Fruit fly (Drosophila melanogaster): ENCODE measurements around the gene CG14340.

Gene CG14340

DNA sequence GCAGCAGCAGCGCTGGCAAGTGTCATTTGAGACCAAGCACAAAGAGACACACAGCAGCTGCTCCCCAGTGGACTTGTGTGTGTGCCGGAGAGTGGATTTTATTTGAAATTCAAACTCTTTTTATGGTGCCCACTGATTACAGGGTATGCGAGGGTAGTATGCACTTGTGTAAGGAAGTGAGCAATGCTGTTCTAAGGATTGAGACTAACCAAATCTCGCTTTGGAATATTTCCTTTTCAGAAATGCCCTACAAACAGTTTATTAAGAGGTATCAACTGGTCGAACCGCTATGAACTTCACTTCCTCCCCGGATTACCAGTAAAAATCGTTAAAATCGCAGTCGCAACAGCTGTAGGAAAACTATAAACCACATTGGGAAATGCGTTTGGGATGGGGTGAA is 37.0 kb upstream of the CG14340 start (continued):
- TF ChIP-seq salr (GFP tag; optimal IDR thresholded peaks at IDR 0.05) = no peak
- TF ChIP-seq Ets21C (GFP tag; optimal IDR thresholded peaks at IDR 0.05) = no peak
- peak; percentile 48 for TF ChIP-seq Ets96B (tag; optimal IDR thresholded peaks at IDR 0.05)
- no peak for TF ChIP-seq Hr4 (GFP tag; optimal IDR thresholded peaks at IDR 0.05)
- TF ChIP-seq Met (GFP tag; optimal IDR thresholded peaks at IDR 0.05) = no peak
- no peak for TF ChIP-seq CG8632 (GFP tag; optimal IDR thresholded peaks at IDR 0.05)
- TF ChIP-seq Lpt (GFP tag; optimal IDR thresholded peaks at IDR 0.05) = peak; percentile 71
- TF ChIP-seq Eip78C (GFP tag) = peak; percentile 87

DNA sequence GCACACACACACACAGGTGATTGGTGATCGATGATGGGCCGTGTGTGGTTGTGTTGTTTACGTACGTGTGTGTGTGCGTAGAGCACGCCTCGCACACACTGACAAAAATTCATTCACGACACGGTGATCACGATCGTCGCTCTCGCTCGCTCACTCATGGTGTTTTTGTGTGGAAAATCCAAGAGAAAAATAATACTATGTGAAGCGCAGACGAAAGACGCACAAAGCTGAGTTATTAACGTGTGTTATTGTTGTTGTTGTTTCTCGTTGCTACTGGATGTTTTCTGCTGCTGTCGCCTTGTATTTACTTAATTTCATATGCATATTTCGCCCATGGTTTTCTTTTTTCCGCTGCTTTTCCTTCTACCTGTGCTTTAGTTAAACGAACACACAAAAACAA is 35.7 kb upstream of the CG14340 start:
- TF ChIP-seq svp (GFP tag) = peak; percentile 59
- TF ChIP-seq fkh (GFP tag; optimal IDR thresholded peaks at IDR 0.05) = peak; percentile 93
- TF ChIP-seq CG6163 (GFP tag; IDR thresholded peaks at IDR 0.05) = peak; percentile 53; the same call in 1 of the 3 replicates
- TF ChIP-seq Sox14 (GFP tag; optimal IDR thresholded peaks at IDR 0.05) = peak; percentile 38
- TF ChIP-seq achi (GFP tag; optimal IDR thresholded peaks at IDR 0.05) = no peak
- no peak for TF ChIP-seq salr (GFP tag; optimal IDR thresholded peaks at IDR 0.05)

DNA sequence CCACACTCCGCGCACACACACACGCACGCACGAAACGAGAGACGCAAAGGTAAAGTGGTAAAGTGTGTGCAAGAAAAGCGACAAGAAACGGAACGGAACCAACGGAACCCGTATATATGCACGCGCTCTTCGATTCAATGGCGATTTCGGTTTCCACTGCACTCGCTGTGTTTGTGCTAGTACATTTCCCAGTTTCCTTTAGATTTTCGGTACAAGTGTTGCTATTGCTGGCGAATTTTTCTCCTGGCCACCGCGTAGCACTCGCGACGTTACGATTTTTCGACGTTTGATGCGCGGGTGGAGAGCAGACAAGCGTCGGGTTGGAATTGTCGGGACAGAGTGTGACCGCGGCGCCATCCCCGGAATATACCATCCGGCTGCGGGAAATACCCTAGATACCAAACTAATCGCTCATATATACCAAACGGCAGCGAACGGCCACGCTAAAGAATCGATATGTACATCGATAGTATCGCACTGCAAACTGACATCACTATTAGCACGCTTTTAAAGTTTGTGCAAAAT is 35.2 kb upstream of the CG14340 start, which contains the start of the genes S and ast:
Gene S (minus strand): TSS at position 347 of the 525 bp plus-strand sequence.
Gene ast (plus strand): TSS at position 480 of the 525 bp plus-strand sequence.
- TF ChIP-seq lz (GFP tag; optimal IDR thresholded peaks at IDR 0.05) = peak; percentile 25
- TF ChIP-seq CG3919 (GFP tag; optimal IDR thresholded peaks at IDR 0.05) = peak; percentile 29
- TF ChIP-seq dsx (GFP tag; optimal IDR thresholded peaks at IDR 0.05; ENCODE audit: poor library complexity, severe bottlenecking) = peak; percentile 24
- peak; percentile 34; the same call in 1 of the 2 replicates for TF ChIP-seq CG15336 (GFP tag; IDR thresholded peaks at IDR 0.05)
- peak; percentile 22 for TF ChIP-seq net (GFP tag; optimal IDR thresholded peaks at IDR 0.05)
- peak; percentile 8; the same call in 1 of the 3 replicates for TF ChIP-seq CG6163 (GFP tag; IDR thresholded peaks at IDR 0.05)
- peak; percentile 49 for TF ChIP-seq CG6854 (GFP tag; optimal IDR thresholded peaks at IDR 0.05)
- TF ChIP-seq salr (GFP tag; optimal IDR thresholded peaks at IDR 0.05) = no peak
- TF ChIP-seq CG16779 (tag; optimal IDR thresholded peaks at IDR 0.05) = peak; percentile 8
- TF ChIP-seq cyc (GFP tag; optimal IDR thresholded peaks at IDR 0.05) = peak; percentile 13
- TF ChIP-seq esn (GFP tag; optimal IDR thresholded peaks at IDR 0.05) = peak; percentile 36
- TF ChIP-seq fd85E (GFP tag; optimal IDR thresholded peaks at IDR 0.05) = peak; percentile 10
- TF ChIP-seq topi (GFP tag; optimal IDR thresholded peaks at IDR 0.05) = peak; percentile 20
- peak; percentile 3 for TF ChIP-seq CG3032 (tag; optimal IDR thresholded peaks at IDR 0.05)
- peak; percentile 2 to 45 for TF ChIP-seq ss (GFP tag; optimal IDR thresholded peaks at IDR 0.05)
- peak; percentile 86 for TF ChIP-seq Eip78C (GFP tag)
- no peak for TF ChIP-seq Lpt (GFP tag; optimal IDR thresholded peaks at IDR 0.05)
- peak; percentile 29 for TF ChIP-seq CG6808 (GFP tag; optimal IDR thresholded peaks at IDR 0.05)
- TF ChIP-seq CG11902 (GFP tag; optimal IDR thresholded peaks at IDR 0.05) = no peak
- TF ChIP-seq Met (GFP tag; optimal IDR thresholded peaks at IDR 0.05) = no peak
- TF ChIP-seq Ets96B (tag; optimal IDR thresholded peaks at IDR 0.05) = no peak
- peak; percentile 13 for TF ChIP-seq Sox14 (GFP tag; optimal IDR thresholded peaks at IDR 0.05)
- TF ChIP-seq CG1621 (tag; optimal IDR thresholded peaks at IDR 0.05) = peak; percentile 76

DNA sequence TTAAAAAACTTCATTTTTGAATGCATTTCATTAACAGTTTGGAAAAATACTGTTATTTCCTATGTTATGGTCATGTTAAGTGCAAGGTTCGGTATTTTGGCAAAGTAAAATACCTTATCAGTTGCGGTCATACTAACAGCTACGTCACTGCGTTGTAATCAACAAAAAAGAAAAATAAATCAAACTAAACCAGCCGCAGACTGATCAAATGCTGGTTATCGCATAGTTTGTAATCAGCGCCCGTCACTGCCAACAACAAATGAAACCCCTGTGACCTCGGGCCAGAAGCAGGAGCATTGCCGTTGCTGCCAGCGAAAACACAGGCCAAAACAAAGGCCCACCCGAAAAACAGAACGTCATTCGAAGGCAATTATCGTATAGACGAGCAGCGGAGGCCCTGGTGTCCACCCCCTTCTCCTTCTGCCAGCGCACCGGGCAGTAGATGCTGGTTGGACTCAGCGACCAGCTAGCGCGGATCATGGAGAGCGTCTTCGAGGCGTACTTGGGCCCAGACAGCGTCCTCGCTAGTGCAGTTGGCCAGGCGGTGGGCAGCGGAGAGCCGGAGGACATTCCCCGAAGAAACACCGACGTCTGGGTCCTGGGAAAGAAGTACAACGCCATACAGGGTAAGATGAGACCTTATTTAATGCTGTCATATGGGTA is 31.8 kb upstream of the CG14340 start, which contains the start of gene Atg4a:
Gene Atg4a (plus strand): TSS at position 110 of the 663 bp plus-strand sequence.
- peak; percentile 9 for TF ChIP-seq CG1621 (tag; optimal IDR thresholded peaks at IDR 0.05)
- peak; percentile 45; the same call in 1 of the 3 replicates for TF ChIP-seq eg (GFP tag; IDR thresholded peaks at IDR 0.05)
- TF ChIP-seq Sox14 (GFP tag; optimal IDR thresholded peaks at IDR 0.05) = peak; percentile 33
- TF ChIP-seq spab (GFP tag; optimal IDR thresholded peaks at IDR 0.05) = peak; percentile 3
- peak; percentile 43 for TF ChIP-seq Eip78C (GFP tag)
- peak; percentile 29 for TF ChIP-seq CG16779 (tag; optimal IDR thresholded peaks at IDR 0.05)
- TF ChIP-seq ss (GFP tag; optimal IDR thresholded peaks at IDR 0.05) = peak in 1 of 2 experiments; percentile 61
- peak; percentile 19 for TF ChIP-seq CG6808 (GFP tag; optimal IDR thresholded peaks at IDR 0.05)
- peak; percentile 37 for TF ChIP-seq Ets96B (tag; optimal IDR thresholded peaks at IDR 0.05)
- TF ChIP-seq Sox102F (GFP tag; optimal IDR thresholded peaks at IDR 0.05) = no peak
- TF ChIP-seq CG6163 (GFP tag; IDR thresholded peaks at IDR 0.05) = peak; percentile 57; the same call in 2 of the 3 replicates
- no peak for TF ChIP-seq achi (GFP tag; optimal IDR thresholded peaks at IDR 0.05)
- TF ChIP-seq CG11294 (GFP tag; IDR thresholded peaks at IDR 0.05) = no peak
- peak; percentile 40 for TF ChIP-seq CG3032 (tag; optimal IDR thresholded peaks at IDR 0.05)
- peak; percentile 35 for TF ChIP-seq CG6276 (GFP tag; optimal IDR thresholded peaks at IDR 0.05)
- peak; percentile 90 for TF ChIP-seq svp (GFP tag)
- no peak for TF ChIP-seq esn (GFP tag; optimal IDR thresholded peaks at IDR 0.05)
- TF ChIP-seq CG15336 (GFP tag; IDR thresholded peaks at IDR 0.05) = peak; percentile 43; the same call in 1 of the 2 replicates
- TF ChIP-seq Sox15 (GFP tag; optimal IDR thresholded peaks at IDR 0.05) = no peak
- no peak for TF ChIP-seq CG10631 (GFP tag; optimal IDR thresholded peaks at IDR 0.05)
- no peak for TF ChIP-seq net (GFP tag; optimal IDR thresholded peaks at IDR 0.05)
- no peak for TF ChIP-seq dsx (GFP tag; optimal IDR thresholded peaks at IDR 0.05; ENCODE audit: poor library complexity, severe bottlenecking)
- TF ChIP-seq cyc (GFP tag; optimal IDR thresholded peaks at IDR 0.05) = no peak
- TF ChIP-seq fd59A (GFP tag; optimal IDR thresholded peaks at IDR 0.05) = no peak
- TF ChIP-seq Lpt (GFP tag; optimal IDR thresholded peaks at IDR 0.05) = no peak
